Fruit fly (Drosophila melanogaster) whole organism, embryonic: ENCODE data around the gene lectin-37Da.

Experiments
- Blimp-1 ChIP-seq: fragments of 200-800 bp; sonication (Bioruptor generic); optimal IDR thresholded peaks from 3 replicates; lab custom pipeline; 2018; ENCODE audit warnings: missing biosample characterization, missing genetic modification characterization, mild to moderate bottlenecking, moderate library complexity, missing genetic modification reagents
- BtbVII ChIP-seq: fragments of 200-800 bp; sonication (Bioruptor generic); optimal IDR thresholded peaks from 3 replicates; lab custom pipeline; 2017; ENCODE audit warnings: missing biosample characterization, mild to moderate bottlenecking, missing genetic modification characterization
- Bteb2 ChIP-seq: fragments of 200-800 bp; sonication (Bioruptor generic); optimal IDR thresholded peaks from 2 replicates; lab custom pipeline; 2016; ENCODE audit warnings: missing biosample characterization, missing genetic modification characterization
- CG11247 ChIP-seq: fragments of 200-800 bp; sonication (Bioruptor generic); IDR thresholded peaks from 2 replicates; pipeline ENCODE4 v1.3.6; 2022; ENCODE audit warnings: missing biosample characterization, missing genetic modification characterization
- CG11504 ChIP-seq: fragments of 200-800 bp; sonication (Bioruptor generic); optimal IDR thresholded peaks from 3 replicates; lab custom pipeline; 2019; ENCODE audit warnings: missing biosample characterization, mild to moderate bottlenecking, missing genetic modification characterization, moderate library complexity
- CG12104 ChIP-seq: fragments of 200-800 bp; sonication (Bioruptor generic); optimal IDR thresholded peaks from 3 replicates; lab custom pipeline; 2016; ENCODE audit warnings: missing biosample characterization, missing genetic modification characterization
- CG1233 ChIP-seq: fragments of 200-800 bp; sonication (Bioruptor generic); optimal IDR thresholded peaks from 4 replicates; lab custom pipeline; 2018; ENCODE audit warnings: missing biosample characterization, mild to moderate bottlenecking, missing genetic modification characterization
- CG12769 ChIP-seq: fragments of 200-800 bp; sonication (Bioruptor generic); optimal IDR thresholded peaks from 2 replicates; lab custom pipeline; 2019; ENCODE audit warnings: missing biosample characterization, mild to moderate bottlenecking, missing genetic modification characterization, moderate library complexity
- CG12942 ChIP-seq: fragments of 200-800 bp; sonication (Bioruptor generic); optimal IDR thresholded peaks from 3 replicates; lab custom pipeline; 2016; ENCODE audit warnings: missing biosample characterization, missing genetic modification characterization
- CG13287 ChIP-seq: fragments of 200-800 bp; sonication (Bioruptor generic); IDR thresholded peaks from 2 replicates; pipeline ENCODE4 v1.3.6; 2022; ENCODE audit warnings: missing biosample characterization, missing genetic modification characterization; ENCODE audit not compliant: partially characterized antibody
- CG13624 ChIP-seq: fragments of 200-800 bp; sonication (Bioruptor generic); optimal IDR thresholded peaks from 2 replicates; lab custom pipeline; 2016; ENCODE audit warnings: missing biosample characterization, missing genetic modification characterization
- CG14710 ChIP-seq: fragments of 200-800 bp; sonication (Bioruptor generic); optimal IDR thresholded peaks from 3 replicates; lab custom pipeline; 2019; ENCODE audit warnings: missing biosample characterization, mild to moderate bottlenecking, missing genetic modification characterization, moderate library complexity
- CG17912 ChIP-seq: fragments of 200-800 bp; sonication (Bioruptor generic); optimal IDR thresholded peaks from 2 replicates; lab custom pipeline; 2018; ENCODE audit warnings: missing biosample characterization, mild to moderate bottlenecking, missing genetic modification characterization
- CG18599 ChIP-seq: fragments of 200-800 bp; sonication (Bioruptor generic); optimal IDR thresholded peaks from 3 replicates; lab custom pipeline; 2017; ENCODE audit warnings: missing biosample characterization, missing genetic modification characterization, mild to moderate bottlenecking, moderate library complexity, missing genetic modification reagents
- CG2875 ChIP-seq: fragments of 200-800 bp; sonication (Bioruptor generic); optimal IDR thresholded peaks from 2 replicates; lab custom pipeline; 2017; ENCODE audit warnings: missing biosample characterization, mild to moderate bottlenecking, missing genetic modification characterization, missing genetic modification reagents
- CG30020 ChIP-seq: fragments of 200-800 bp; optimal IDR thresholded peaks from 2 replicates; lab custom pipeline; 2019; ENCODE audit warnings: missing biosample characterization, mild to moderate bottlenecking, missing genetic modification characterization, moderate library complexity
- CG30403 ChIP-seq: fragments of 200-800 bp; sonication (Bioruptor generic); optimal IDR thresholded peaks from 3 replicates; lab custom pipeline; 2016; ENCODE audit warnings: missing biosample characterization, missing genetic modification characterization
- CG31224 ChIP-seq: fragments of 200-800 bp; sonication (Bioruptor generic); IDR thresholded peaks from 2 replicates; pipeline ENCODE4 v1.3.6; 2022; ENCODE audit warnings: missing biosample characterization, missing genetic modification characterization
- CG31441 ChIP-seq: fragments of 200-800 bp; sonication (Bioruptor generic); IDR thresholded peaks from 2 replicates; pipeline ENCODE4 v1.3.6; 2022; ENCODE audit warnings: missing biosample characterization, missing genetic modification characterization
- CG3163 ChIP-seq: fragments of 200-800 bp; sonication (Bioruptor generic); optimal IDR thresholded peaks from 3 replicates; lab custom pipeline; 2016; ENCODE audit warnings: missing biosample characterization, missing genetic modification characterization
- CG32532 ChIP-seq: fragments of 200-800 bp; sonication (Bioruptor generic); IDR thresholded peaks from 2 replicates; pipeline ENCODE4 v1.3.6; 2022; ENCODE audit warnings: missing biosample characterization, missing genetic modification characterization
- CG32772 ChIP-seq: fragments of 200-800 bp; sonication (Bioruptor generic); IDR thresholded peaks from 2 replicates; pipeline ENCODE4 v1.3.6; 2022; ENCODE audit warnings: missing biosample characterization, missing genetic modification characterization
- CG43689 ChIP-seq: fragments of 200-800 bp; sonication (Bioruptor generic); IDR thresholded peaks from 2 replicates; pipeline ENCODE4 v1.3.6; 2022; ENCODE audit warnings: missing biosample characterization, missing genetic modification characterization
- CG5953 ChIP-seq: fragments of 200-800 bp; sonication (Bioruptor generic); IDR thresholded peaks from 2 replicates; pipeline ENCODE4 v1.3.6; 2022; ENCODE audit warnings: missing biosample characterization, missing genetic modification characterization
- CG6654 ChIP-seq: fragments of 200-800 bp; sonication (Bioruptor generic); optimal IDR thresholded peaks from 2 replicates; lab custom pipeline; 2017; ENCODE audit warnings: missing biosample characterization, mild to moderate bottlenecking, missing genetic modification characterization
- CG8290 ChIP-seq, 3 experiments: fragments of 200-800 bp; sonication (Bioruptor generic); optimal IDR thresholded peaks; 2 replicates each; lab custom pipeline; 2016 to 2019; ENCODE audit warnings: missing biosample characterization in 3 of 3, missing genetic modification characterization in 3 of 3, mild to moderate bottlenecking in 2 of 3, moderate library complexity in 1 of 3
- CG9932 ChIP-seq: fragments of 200-800 bp; sonication (Bioruptor generic); IDR thresholded peaks from 2 replicates; pipeline ENCODE4 v1.3.6; 2022; ENCODE audit warnings: missing biosample characterization, missing genetic modification characterization
- Camta ChIP-seq: fragments of 200-800 bp; sonication (Bioruptor generic); optimal IDR thresholded peaks from 2 replicates; lab custom pipeline; 2016; ENCODE audit warnings: missing biosample characterization, missing genetic modification characterization
- Dek ChIP-seq: fragments of 200-800 bp; sonication (Bioruptor generic); optimal IDR thresholded peaks from 3 replicates; lab custom pipeline; 2019; ENCODE audit warnings: missing biosample characterization, mild to moderate bottlenecking, missing genetic modification characterization, moderate library complexity
- Dip2 ChIP-seq: fragments of 200-800 bp; sonication (Bioruptor generic); IDR thresholded peaks from 2 replicates; pipeline ENCODE4 v1.3.6; 2022; ENCODE audit warnings: missing biosample characterization, missing genetic modification characterization
- Ets97D ChIP-seq: fragments of 200-800 bp; sonication (Bioruptor generic); optimal IDR thresholded peaks from 3 replicates; lab custom pipeline; 2016; ENCODE audit warnings: missing biosample characterization, missing genetic modification characterization
- NC2α ChIP-seq: fragments of 200-800 bp; sonication (Bioruptor generic); optimal IDR thresholded peaks from 2 replicates; lab custom pipeline; 2016; ENCODE audit warnings: missing biosample characterization, missing genetic modification characterization
- Nf-YA ChIP-seq: fragments of 200-800 bp; sonication (Bioruptor generic); IDR thresholded peaks from 2 replicates; pipeline ENCODE4 v1.3.6; 2022; ENCODE audit warnings: missing biosample characterization, missing genetic modification characterization
- Nf-YB ChIP-seq: fragments of 200-800 bp; sonication (Bioruptor generic); optimal IDR thresholded peaks from 3 replicates; lab custom pipeline; 2019; ENCODE audit warnings: missing biosample characterization, mild to moderate bottlenecking, missing genetic modification characterization, moderate library complexity
- Sox100B ChIP-seq: fragments of 200-800 bp; sonication (Bioruptor generic); optimal IDR thresholded peaks from 3 replicates; lab custom pipeline; 2018; ENCODE audit warnings: missing biosample characterization, mild to moderate bottlenecking, missing genetic modification characterization
- TFAM ChIP-seq: fragments of 200-800 bp; sonication (Bioruptor generic); optimal IDR thresholded peaks from 2 replicates; lab custom pipeline; 2017; ENCODE audit warnings: missing biosample characterization, missing genetic modification characterization, inconsistent platforms
- crc ChIP-seq: fragments of 200-800 bp; sonication (Bioruptor generic); optimal IDR thresholded peaks from 2 replicates; lab custom pipeline; 2016; ENCODE audit warnings: missing biosample characterization, missing genetic modification characterization
- dati ChIP-seq: fragments of 200-800 bp; sonication (Bioruptor generic); IDR thresholded peaks from 2 replicates; pipeline ENCODE4 v1.3.6; 2022; ENCODE audit warnings: missing biosample characterization, missing genetic modification characterization
- dmrt11E ChIP-seq: fragments of 200-800 bp; sonication (Bioruptor generic); optimal IDR thresholded peaks from 3 replicates; lab custom pipeline; 2018; ENCODE audit warnings: missing biosample characterization, mild to moderate bottlenecking, missing genetic modification characterization, moderate library complexity
- exex ChIP-seq: fragments of 200-800 bp; sonication (Bioruptor generic); optimal IDR thresholded peaks from 4 replicates; lab custom pipeline; 2018; ENCODE audit warnings: missing biosample characterization, mild to moderate bottlenecking, missing genetic modification characterization, moderate library complexity
- fu2 ChIP-seq: fragments of 200-800 bp; sonication (Bioruptor generic); optimal IDR thresholded peaks from 2 replicates; lab custom pipeline; 2016; ENCODE audit warnings: missing biosample characterization, missing genetic modification characterization
- gce ChIP-seq: fragments of 200-800 bp; sonication (Bioruptor generic); IDR thresholded peaks from 3 replicates; pipeline ENCODE4 v1.3.6; 2022; ENCODE audit warnings: missing biosample characterization, missing genetic modification characterization
- gsb ChIP-seq: fragments of 200-800 bp; sonication (Bioruptor generic); IDR thresholded peaks from 2 replicates; pipeline ENCODE4 v1.3.6; 2022; ENCODE audit warnings: missing biosample characterization, missing genetic modification characterization
- hb ChIP-seq: fragments of 200-800 bp; sonication (Bioruptor generic); IDR thresholded peaks from 3 replicates; pipeline ENCODE4 v1.3.6; 2022; ENCODE audit warnings: missing biosample characterization, missing genetic modification characterization; ENCODE audit not compliant: partially characterized antibody
- hbn ChIP-seq: fragments of 200-800 bp; sonication (Bioruptor generic); IDR thresholded peaks from 2 replicates; pipeline ENCODE4 v1.3.6; 2022; ENCODE audit warnings: missing biosample characterization, missing genetic modification characterization; ENCODE audit not compliant: partially characterized antibody
- insv ChIP-seq, 2 experiments: fragments of 200-800 bp; sonication (Bioruptor generic); optimal IDR thresholded peaks; 3 replicates each; lab custom pipeline; 2016 to 2018; ENCODE audit warnings: missing biosample characterization in 2 of 2, missing genetic modification characterization in 2 of 2
- ken ChIP-seq: fragments of 200-800 bp; sonication (Bioruptor generic); IDR thresholded peaks from 3 replicates; pipeline ENCODE4 v1.3.6; 2022; ENCODE audit warnings: missing biosample characterization, missing genetic modification characterization
- nau ChIP-seq: fragments of 200-800 bp; sonication (Bioruptor generic); optimal IDR thresholded peaks from 3 replicates; lab custom pipeline; 2017; ENCODE audit warnings: missing biosample characterization, mild to moderate bottlenecking, missing genetic modification characterization, missing genetic modification reagents
- org-1 ChIP-seq: fragments of 200-800 bp; sonication (Bioruptor generic); optimal IDR thresholded peaks from 2 replicates; lab custom pipeline; 2017; ENCODE audit warnings: missing biosample characterization, missing genetic modification characterization
- row ChIP-seq: fragments of 200-800 bp; sonication (Bioruptor generic); IDR thresholded peaks from 3 replicates; pipeline ENCODE4 v1.3.6; 2022; ENCODE audit warnings: missing biosample characterization, missing genetic modification characterization
- tio ChIP-seq: fragments of 200-800 bp; sonication (Bioruptor generic); optimal IDR thresholded peaks from 2 replicates; lab custom pipeline; 2017; ENCODE audit warnings: missing biosample characterization, missing genetic modification characterization, inconsistent platforms

Gene lectin-37Da

DNA sequence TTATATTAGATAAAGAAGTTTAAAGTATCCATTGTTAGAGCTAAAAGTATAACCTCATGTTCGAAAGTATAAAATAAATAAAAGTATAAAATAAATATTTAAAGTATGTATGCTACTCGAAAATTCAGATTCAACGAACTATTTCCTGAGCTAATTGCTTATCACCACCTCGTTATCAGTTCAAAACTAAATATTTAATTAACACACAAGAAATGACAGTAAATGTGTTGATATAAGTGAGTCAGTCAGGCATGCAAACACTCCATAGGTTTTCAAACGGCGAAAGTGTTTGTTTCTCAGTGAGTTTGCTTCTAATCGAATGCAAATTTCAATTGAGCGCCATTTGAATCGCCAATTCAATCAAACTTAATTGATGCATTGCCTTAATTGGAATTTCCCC, 16.1 kb downstream of the lectin-37Da start (continued):
- TF ChIP-seq CG31224 (GFP tag; lab: Robert Waterston, UW) (no peak), ken (GFP tag; lab: Robert Waterston, UW) (no peak), CG13624 (GFP tag; lab: Kevin White, UChicago) (no peak), Blimp-1 (GFP tag; lab: Kevin White, UChicago) (peak; percentile 67), insv (GFP tag; optimal IDR thresholded peaks at IDR 0.05; lab: Kevin White, UChicago) (no peak), dati (no peak), fu2 (GFP tag; lab: Kevin White, UChicago) (no peak), Camta (GFP tag; lab: Kevin White, UChicago) (no peak), CG12769 (tag; lab: Kevin White, UChicago) (no peak), CG32532 (no peak), CG12104 (GFP tag; lab: Kevin White, UChicago) (peak; percentile 16), CG30020 (no peak), CG13287 (no peak), Nf-YB (GFP tag; lab: Kevin White, UChicago) (peak; percentile 57), Dip2 (GFP tag; lab: Robert Waterston, UW) (no peak), CG11504 (peak; percentile 49), CG32772 (GFP tag; lab: Robert Waterston, UW) (no peak), CG2875 (peak; percentile 65), nau (GFP tag; lab: Kevin White, UChicago) (no peak), CG43689 (no peak), CG5953 (GFP tag; lab: Robert Waterston, UW) (no peak), gce (GFP tag; lab: Robert Waterston, UW) (no peak), Dek (tag; lab: Kevin White, UChicago) (no peak), Ets97D (GFP tag; lab: Kevin White, UChicago) (no peak), hb (GFP tag; lab: Robert Waterston, UW) (no peak), CG1233 (GFP tag; lab: Kevin White, UChicago) (peak; percentile 78), CG11247 (GFP tag; lab: Robert Waterston, UW) (no peak), NC2α (GFP tag; lab: Kevin White, UChicago) (no peak), gsb (no peak), Sox100B (GFP tag; lab: Kevin White, UChicago) (peak; percentile 65), CG18599 (GFP tag; lab: Kevin White, UChicago) (peak; percentile 64), CG30403 (GFP tag; lab: Kevin White, UChicago) (no peak), CG31441 (GFP tag; lab: Robert Waterston, UW) (peak; percentile 63), CG8290 (GFP tag; optimal IDR thresholded peaks at IDR 0.05; lab: Kevin White, UChicago) (no peak), CG8290 (tag; optimal IDR thresholded peaks at IDR 0.05; lab: Kevin White, UChicago) (peak; percentile 61 to 63), CG3163 (GFP tag; lab: Kevin White, UChicago) (no peak), Bteb2 (GFP tag; lab: Kevin White, UChicago) (no peak), CG17912 (peak; percentile 78), row (GFP tag; lab: Robert Waterston, UW) (no peak), Nf-YA (GFP tag; lab: Robert Waterston, UW) (no peak), CG9932 (GFP tag; lab: Robert Waterston, UW) (no peak), crc (GFP tag; lab: Kevin White, UChicago) (no peak), CG6654 (GFP tag; lab: Kevin White, UChicago) (no peak), dmrt11E (peak; percentile 81), CG14710 (tag; lab: Kevin White, UChicago) (peak; percentile 72), CG12942 (GFP tag; lab: Kevin White, UChicago) (peak; percentile 8), BtbVII (peak; percentile 79), org-1 (GFP tag; lab: Kevin White, UChicago) (peak; percentile 46), exex (tag; lab: Kevin White, UChicago) (peak; percentile 56), tio (GFP tag; lab: Kevin White, UChicago) (no peak), TFAM (GFP tag; lab: Kevin White, UChicago) (peak; percentile 10), hbn (GFP tag; lab: Robert Waterston, UW) (no peak)
